Worm (Caenorhabditis elegans) whole organism, L1 larva: ENCODE results near the gene C05E4.15.

Experiments used
- C04F5.9 ChIP-seq: sonication (generic microtip); optimal IDR thresholded peaks from 2 replicates; lab custom pipeline; 2016; ENCODE audit warnings: missing genetic modification characterization, missing compliant biosample characterization
- C16A3.4 ChIP-seq: fragments of 150-350 bp; optimal IDR thresholded peaks from 2 replicates; lab custom pipeline; 2014; ENCODE audit warnings: missing biosample characterization, missing genetic modification characterization
- C34B4.2 ChIP-seq: sonication (generic microtip); optimal IDR thresholded peaks from 2 replicates; lab custom pipeline; 2017; ENCODE audit warnings: mild to moderate bottlenecking, missing genetic modification characterization, missing compliant biosample characterization
- F16B12.6 ChIP-seq: fragments of 150-350 bp; optimal IDR thresholded peaks from 2 replicates; lab custom pipeline; 2014; ENCODE audit warnings: missing biosample characterization, missing genetic modification characterization
- alr-1 ChIP-seq: fragments of 200-800 bp; sonication (Bioruptor generic); optimal IDR thresholded peaks from 2 replicates; lab custom pipeline; 2018; ENCODE audit warnings: borderline replicate concordance, mild to moderate bottlenecking, missing genetic modification characterization, missing compliant biosample characterization
- aly-2 ChIP-seq: fragments of 150-350 bp; optimal IDR thresholded peaks from 2 replicates; lab custom pipeline; 2014; ENCODE audit warnings: missing biosample characterization, missing genetic modification characterization
- ama-1 ChIP-seq: fragments of 150-350 bp; optimal IDR thresholded peaks from 2 replicates; lab custom pipeline; 2014
- blmp-1 ChIP-seq: fragments of 150-350 bp; optimal IDR thresholded peaks from 2 replicates; lab custom pipeline; 2014; ENCODE audit warnings: missing biosample characterization, missing genetic modification characterization
- ceh-82 ChIP-seq, 3 experiments: fragments of 150-350 bp in 1 of 3; sonication (generic microtip) in 2 of 3; optimal IDR thresholded peaks; 2 replicates each; lab custom pipeline; 2014 to 2017; ENCODE audit warnings: missing biosample characterization in 3 of 3, missing genetic modification characterization in 3 of 3
- ceh-88 ChIP-seq: fragments of 200-800 bp; sonication (Bioruptor generic); IDR thresholded peaks from 2 replicates; pipeline ENCODE4 v1.3.6; 2022; ENCODE audit warnings: missing genetic modification characterization, missing compliant biosample characterization
- dsc-1 ChIP-seq: sonication (generic microtip); optimal IDR thresholded peaks from 2 replicates; lab custom pipeline; 2016; ENCODE audit warnings: mild to moderate bottlenecking, missing genetic modification characterization, missing compliant biosample characterization
- efl-1 ChIP-seq, 4 experiments: fragments of 150-350 bp; optimal IDR thresholded peaks in 3 of 4; peaks in 1 of 4; 1 replicate in 1 of 4; 2 replicates in 3 of 4; lab custom pipeline; 2014; ENCODE audit warnings: missing biosample characterization in 2 of 4, missing genetic modification characterization in 2 of 4, missing genetic modification reagents in 2 of 4
- efl-3 ChIP-seq: fragments of 200-800 bp; sonication (Bioruptor generic); optimal IDR thresholded peaks from 2 replicates; lab custom pipeline; 2018; ENCODE audit warnings: mild to moderate bottlenecking, missing genetic modification characterization, missing compliant biosample characterization
- egl-13 ChIP-seq: sonication (generic microtip); optimal IDR thresholded peaks from 2 replicates; lab custom pipeline; 2016; ENCODE audit warnings: missing genotype, missing genetic modification reagents, missing genetic modification characterization, missing compliant biosample characterization
- egl-27 ChIP-seq, 2 experiments: fragments of 150-350 bp in 1 of 2; sonication (generic microtip); optimal IDR thresholded peaks; 3 replicates each; lab custom pipeline; 2017 to 2018; ENCODE audit warnings: missing biosample characterization in 2 of 2, missing genetic modification characterization in 2 of 2, missing genetic modification reagents in 2 of 2
- ets-5 ChIP-seq: fragments of 200-800 bp; sonication (Bioruptor generic); IDR thresholded peaks from 2 replicates; pipeline ENCODE4 v1.3.6; 2022; ENCODE audit warnings: missing genetic modification characterization, missing compliant biosample characterization
- fkh-10 ChIP-seq: sonication (generic microtip); optimal IDR thresholded peaks from 2 replicates; lab custom pipeline; 2017; ENCODE audit warnings: missing biosample characterization, missing genetic modification reagents, missing genetic modification characterization
- fos-1 ChIP-seq: fragments of 150-350 bp; optimal IDR thresholded peaks from 2 replicates; lab custom pipeline; 2014; ENCODE audit warnings: missing biosample characterization, missing genetic modification characterization
- grh-1 ChIP-seq: fragments of 200-800 bp; sonication (Bioruptor generic); IDR thresholded peaks from 2 replicates; pipeline ENCODE4 v1.3.6; 2022; ENCODE audit warnings: missing genetic modification reagents, missing genetic modification characterization, missing compliant biosample characterization
- hlh-17 ChIP-seq: fragments of 200-800 bp; sonication (Bioruptor generic); optimal IDR thresholded peaks from 2 replicates; lab custom pipeline; 2018; ENCODE audit warnings: missing genetic modification characterization, mild to moderate bottlenecking, missing compliant biosample characterization, moderate library complexity, borderline replicate concordance
- hlh-4 ChIP-seq: sonication (generic microtip); optimal IDR thresholded peaks from 2 replicates; lab custom pipeline; 2016; ENCODE audit warnings: mild to moderate bottlenecking, missing genetic modification characterization, missing compliant biosample characterization
- irx-1 ChIP-seq: sonication (generic microtip); optimal IDR thresholded peaks from 2 replicates; lab custom pipeline; 2016; ENCODE audit warnings: missing genetic modification characterization, missing compliant biosample characterization
- jun-1 ChIP-seq: fragments of 150-350 bp; optimal IDR thresholded peaks from 2 replicates; lab custom pipeline; 2014; ENCODE audit warnings: missing biosample characterization, missing genetic modification reagents, missing genetic modification characterization
- lin-13 ChIP-seq: fragments of 150-350 bp; optimal IDR thresholded peaks from 2 replicates; lab custom pipeline; 2014; ENCODE audit warnings: missing biosample characterization, missing genetic modification reagents, missing genetic modification characterization
- lin-15B ChIP-seq: fragments of 150-350 bp; sonication (generic microtip); optimal IDR thresholded peaks from 3 replicates; lab custom pipeline; 2014; ENCODE audit warnings: missing biosample characterization, missing genetic modification characterization
- lin-35 ChIP-seq, 2 experiments: fragments of 150-350 bp; optimal IDR thresholded peaks; 2 replicates each; lab custom pipeline; 2014; ENCODE audit warnings: missing biosample characterization in 2 of 2, missing genetic modification characterization in 2 of 2, missing genetic modification reagents in 2 of 2
- lir-3 ChIP-seq: sonication (generic microtip); optimal IDR thresholded peaks from 2 replicates; lab custom pipeline; 2016; ENCODE audit warnings: mild to moderate bottlenecking, missing genetic modification characterization, moderate library complexity, missing compliant biosample characterization; ENCODE audit not compliant: poor library complexity
- lsy-2 ChIP-seq, 2 experiments: fragments of 150-350 bp; optimal IDR thresholded peaks; 2 replicates each; lab custom pipeline; 2014; ENCODE audit warnings: missing biosample characterization in 2 of 2, missing genetic modification characterization in 2 of 2
- mab-9 ChIP-seq: fragments of 200-800 bp; sonication (Bioruptor generic); IDR thresholded peaks from 2 replicates; pipeline ENCODE4 v1.3.6; 2022; ENCODE audit warnings: missing genetic modification reagents, missing genetic modification characterization, missing compliant biosample characterization
- mef-2 ChIP-seq: fragments of 150-350 bp; optimal IDR thresholded peaks from 2 replicates; lab custom pipeline; 2014; ENCODE audit warnings: missing biosample characterization, missing genetic modification characterization
- mep-1 ChIP-seq: fragments of 150-350 bp; optimal IDR thresholded peaks from 2 replicates; lab custom pipeline; 2014; ENCODE audit warnings: missing biosample characterization, missing genetic modification characterization
- nhr-12 ChIP-seq: sonication (generic microtip); optimal IDR thresholded peaks from 2 replicates; lab custom pipeline; 2017; ENCODE audit warnings: missing biosample characterization, missing genetic modification characterization
- nhr-71 ChIP-seq: sonication (generic microtip); optimal IDR thresholded peaks from 2 replicates; lab custom pipeline; 2016; ENCODE audit warnings: mild to moderate bottlenecking, missing genetic modification characterization, moderate library complexity, missing compliant biosample characterization
- nhr-76 ChIP-seq: sonication (generic microtip); optimal IDR thresholded peaks from 2 replicates; lab custom pipeline; 2017; ENCODE audit warnings: missing biosample characterization, missing genetic modification characterization
- nhr-77 ChIP-seq: fragments of 150-350 bp; optimal IDR thresholded peaks from 2 replicates; lab custom pipeline; 2014; ENCODE audit warnings: missing biosample characterization, missing genetic modification characterization
- nhr-84 ChIP-seq: sonication (generic microtip); optimal IDR thresholded peaks from 2 replicates; lab custom pipeline; 2017; ENCODE audit warnings: missing biosample characterization, missing genetic modification characterization
- nhr-85 ChIP-seq: sonication (generic microtip); peaks from one replicate; lab custom pipeline; 2016; ENCODE audit warnings: missing genetic modification characterization, inconsistent platforms, missing compliant biosample characterization
- rnt-1 ChIP-seq: sonication (generic microtip); optimal IDR thresholded peaks from 2 replicates; lab custom pipeline; 2016; ENCODE audit warnings: mild to moderate bottlenecking, missing genetic modification characterization, moderate library complexity, missing compliant biosample characterization
- snu-23 ChIP-seq: sonication (generic microtip); optimal IDR thresholded peaks from 2 replicates; lab custom pipeline; 2016; ENCODE audit warnings: missing genetic modification characterization, missing compliant biosample characterization
- sox-4 ChIP-seq: sonication (generic microtip); optimal IDR thresholded peaks from 2 replicates; lab custom pipeline; 2016; ENCODE audit warnings: missing genetic modification characterization, missing compliant biosample characterization
- sup-37 ChIP-seq: fragments of 200-800 bp; sonication (Bioruptor generic); optimal IDR thresholded peaks from 2 replicates; lab custom pipeline; 2018; ENCODE audit warnings: mild to moderate bottlenecking, missing genetic modification characterization, missing compliant biosample characterization
- swsn-7 ChIP-seq: sonication (generic microtip); optimal IDR thresholded peaks from 2 replicates; lab custom pipeline; 2016; ENCODE audit warnings: missing genetic modification characterization, missing compliant biosample characterization
- tbx-2 ChIP-seq: sonication (generic microtip); optimal IDR thresholded peaks from 2 replicates; lab custom pipeline; 2016; ENCODE audit warnings: missing genetic modification characterization, missing compliant biosample characterization
- tlp-1 ChIP-seq: fragments of 150-350 bp; optimal IDR thresholded peaks from 2 replicates; lab custom pipeline; 2014; ENCODE audit warnings: missing biosample characterization, missing genetic modification characterization
- unc-130 ChIP-seq: fragments of 150-350 bp; optimal IDR thresholded peaks from 2 replicates; lab custom pipeline; 2017; ENCODE audit warnings: missing biosample characterization, missing genetic modification characterization, inconsistent platforms
- unc-30 ChIP-seq: sonication (generic microtip); optimal IDR thresholded peaks from 2 replicates; lab custom pipeline; 2017; ENCODE audit warnings: missing biosample characterization, missing genetic modification characterization
- unc-62 ChIP-seq: fragments of 150-350 bp; optimal IDR thresholded peaks from 2 replicates; lab custom pipeline; 2014; ENCODE audit warnings: missing biosample characterization, missing genetic modification reagents, missing genetic modification characterization
- unc-98 ChIP-seq: fragments of 200-800 bp; sonication (Bioruptor generic); IDR thresholded peaks from 2 replicates; pipeline ENCODE4 v1.3.6; 2022; ENCODE audit warnings: missing genetic modification characterization, missing compliant biosample characterization
- vab-15 ChIP-seq: sonication (generic microtip); optimal IDR thresholded peaks from 2 replicates; lab custom pipeline; 2017; ENCODE audit warnings: missing genotype, mild to moderate bottlenecking, missing genetic modification characterization, missing compliant biosample characterization
- xbp-1 ChIP-seq: sonication (generic microtip); optimal IDR thresholded peaks from 2 replicates; lab custom pipeline; 2016; ENCODE audit warnings: missing genetic modification characterization, missing compliant biosample characterization
- zag-1 ChIP-seq: fragments of 150-350 bp; optimal IDR thresholded peaks from 2 replicates; lab custom pipeline; 2014; ENCODE audit warnings: missing biosample characterization, missing genetic modification characterization
- zip-4 ChIP-seq: fragments of 200-800 bp; sonication (Bioruptor generic); optimal IDR thresholded peaks from 2 replicates; lab custom pipeline; 2018; ENCODE audit warnings: mild to moderate bottlenecking, missing genetic modification characterization, moderate library complexity, missing compliant biosample characterization
- ztf-11 ChIP-seq, 2 experiments: sonication (generic microtip); optimal IDR thresholded peaks; 2 replicates each; lab custom pipeline; 2016 to 2017; ENCODE audit warnings: missing genetic modification characterization in 2 of 2, missing biosample characterization in 1 of 2, missing compliant biosample characterization in 1 of 2
- ztf-4 ChIP-seq: fragments of 150-350 bp; optimal IDR thresholded peaks from 2 replicates; lab custom pipeline; 2014; ENCODE audit warnings: missing biosample characterization, missing genetic modification characterization

The C05E4.15 gene

ce11 chrV:731330-731729, 29.8 kb downstream of the C05E4.15 start (continued):
- TF ChIP-seq F16B12.6 (no peak), mep-1 (tag; lab: Kevin White, UChicago) (peak; percentile 71), tlp-1 (tag; lab: Kevin White, UChicago) (no peak), ztf-11 (tag; optimal IDR thresholded peaks at IDR 0.05; lab: Kevin White, UChicago) (peak in 1 of 2 experiments; percentile 86), nhr-71 (tag; lab: Kevin White, UChicago) (peak; percentile 100), egl-27 (tag; optimal IDR thresholded peaks at IDR 0.05; lab: Kevin White, UChicago) (peak; percentile 22 to 79), egl-13 (tag; lab: Kevin White, UChicago) (peak; percentile 53), hlh-4 (tag; lab: Kevin White, UChicago) (no peak), irx-1 (peak; percentile 77), swsn-7 (tag; lab: Kevin White, UChicago) (peak; percentile 89), ets-5 (no peak), nhr-77 (peak; percentile 83), fos-1 (peak; percentile 18), xbp-1 (tag; lab: Kevin White, UChicago) (peak; percentile 84), aly-2 (tag; lab: Kevin White, UChicago) (peak; percentile 30), unc-98 (GFP tag; lab: Robert Waterston, UW) (peak; percentile 63), mef-2 (peak; percentile 80), lin-35 (GFP tag; optimal IDR thresholded peaks at IDR 0.05; lab: Kevin White, UChicago) (peak; percentile 37 to 90), unc-30 (no peak), C16A3.4 (tag; lab: Kevin White, UChicago) (peak; percentile 86), sup-37 (GFP tag; lab: Kevin White, UChicago) (peak; percentile 94), snu-23 (peak; percentile 96), lin-13 (GFP tag; lab: Kevin White, UChicago) (peak; percentile 35), alr-1 (tag; lab: Kevin White, UChicago) (no peak), zag-1 (no peak), fkh-10 (GFP tag; lab: Kevin White, UChicago) (no peak), tbx-2 (tag; lab: Kevin White, UChicago) (peak; percentile 96), efl-3 (no peak), ztf-4 (peak; percentile 90), mab-9 (GFP tag; lab: Robert Waterston, UW) (peak; percentile 71), unc-62 (GFP tag; lab: Kevin White, UChicago) (no peak), grh-1 (peak; percentile 84), unc-130 (peak; percentile 87), C34B4.2 (tag; lab: Kevin White, UChicago) (peak; percentile 52), zip-4 (GFP tag; lab: Kevin White, UChicago) (peak; percentile 52), vab-15 (peak; percentile 75), lir-3 (tag; lab: Kevin White, UChicago) (peak; percentile 86), nhr-85 (tag; lab: Kevin White, UChicago) (peak; percentile 98), rnt-1 (peak; percentile 95), ama-1 (lab: Kevin White, UChicago) (peak; percentile 72), blmp-1 (tag; lab: Kevin White, UChicago) (peak; percentile 13), hlh-17 (GFP tag; lab: Kevin White, UChicago) (no peak), nhr-84 (tag; lab: Kevin White, UChicago) (no peak), lin-15B (tag; lab: Kevin White, UChicago) (no peak), ceh-88 (GFP tag; lab: Robert Waterston, UW) (peak; percentile 75), dsc-1 (tag; lab: Kevin White, UChicago) (peak; percentile 34), nhr-76 (no peak), sox-4 (tag; lab: Kevin White, UChicago) (peak; percentile 59), jun-1 (peak; percentile 77), C04F5.9 (tag; lab: Kevin White, UChicago) (peak; percentile 76), lsy-2 (tag; optimal IDR thresholded peaks at IDR 0.05; lab: Kevin White, UChicago) (peak; percentile 77 to 83), nhr-12 (no peak), efl-1 (optimal IDR thresholded peaks at IDR 0.05; lab: Kevin White, UChicago) (peak; percentile 58 to 67), efl-1 (GFP tag; optimal IDR thresholded peaks at IDR 0.05 in 1 of 2; lab: Kevin White, UChicago) (peak; percentile 15 to 96), ceh-82 (tag; optimal IDR thresholded peaks at IDR 0.05; lab: Kevin White, UChicago) (peak; percentile 25 to 51 (median 41))
